Worm (Caenorhabditis elegans) whole organism, late embryonic: ENCODE measurements around the gene F44E5.5.
A peak's percentile ranks its signal among the peaks of the same experiment; 100 is the strongest.

Source experiments
- C08G9.2 ChIP-seq: sonication (generic microtip); optimal IDR thresholded peaks from 2 replicates; lab custom pipeline; 2016; ENCODE audit warnings: mild to moderate bottlenecking, missing genetic modification characterization, moderate library complexity, missing compliant biosample characterization
- K09A11.1 ChIP-seq: sonication (generic microtip); optimal IDR thresholded peaks from 2 replicates; lab custom pipeline; 2017; ENCODE audit warnings: antibody characterized with exemption, mild to moderate bottlenecking, missing genetic modification characterization, missing compliant biosample characterization; ENCODE audit not compliant: insufficient read depth
- T23F11.4 ChIP-seq: fragments of 200-800 bp; sonication (Bioruptor generic); optimal IDR thresholded peaks from 2 replicates; lab custom pipeline; 2018; ENCODE audit warnings: mild to moderate bottlenecking, missing genetic modification characterization, missing compliant biosample characterization
- ceh-14 ChIP-seq: sonication (generic microtip); optimal IDR thresholded peaks from 2 replicates; lab custom pipeline; 2016; ENCODE audit warnings: missing genotype, missing genetic modification characterization, missing compliant biosample characterization
- ceh-18 ChIP-seq: sonication (generic microtip); optimal IDR thresholded peaks from 2 replicates; lab custom pipeline; 2016; ENCODE audit warnings: missing genetic modification characterization, missing compliant biosample characterization
- ceh-19 ChIP-seq: fragments of 200-800 bp; sonication (Bioruptor generic); optimal IDR thresholded peaks from 2 replicates; lab custom pipeline; 2018; ENCODE audit warnings: mild to moderate bottlenecking, missing genetic modification characterization, missing compliant biosample characterization
- ceh-22 ChIP-seq: sonication (generic microtip); optimal IDR thresholded peaks from 2 replicates; lab custom pipeline; 2017; ENCODE audit warnings: missing biosample characterization, missing genetic modification characterization
- ceh-24 ChIP-seq: sonication (generic microtip); optimal IDR thresholded peaks from 2 replicates; lab custom pipeline; 2016; ENCODE audit warnings: mild to moderate bottlenecking, missing genetic modification characterization, missing compliant biosample characterization
- ceh-30 ChIP-seq: fragments of 150-350 bp; optimal IDR thresholded peaks from 2 replicates; lab custom pipeline; 2014; ENCODE audit warnings: missing biosample characterization, missing genetic modification characterization
- ceh-31 ChIP-seq: sonication (generic microtip); optimal IDR thresholded peaks from 2 replicates; lab custom pipeline; 2016; ENCODE audit warnings: missing genetic modification characterization, missing compliant biosample characterization
- ceh-34 ChIP-seq: sonication (generic microtip); optimal IDR thresholded peaks from 2 replicates; lab custom pipeline; 2016; ENCODE audit warnings: mild to moderate bottlenecking, missing genetic modification characterization, missing compliant biosample characterization
- ceh-48 ChIP-seq: sonication (generic microtip); optimal IDR thresholded peaks from 2 replicates; lab custom pipeline; 2016; ENCODE audit warnings: missing genetic modification characterization, inconsistent platforms, missing compliant biosample characterization
- dve-1 ChIP-seq: sonication (generic microtip); optimal IDR thresholded peaks from 2 replicates; lab custom pipeline; 2017; ENCODE audit warnings: antibody characterized with exemption, mild to moderate bottlenecking, missing genetic modification characterization, missing compliant biosample characterization
- ets-4 ChIP-seq: sonication (generic microtip); optimal IDR thresholded peaks from 2 replicates; lab custom pipeline; 2016; ENCODE audit warnings: missing genetic modification characterization, missing compliant biosample characterization
- hlh-13 ChIP-seq: fragments of 200-800 bp; sonication (Bioruptor generic); optimal IDR thresholded peaks from 2 replicates; lab custom pipeline; 2018; ENCODE audit warnings: mild to moderate bottlenecking, missing genetic modification characterization, missing compliant biosample characterization
- hlh-30 ChIP-seq: sonication (generic microtip); optimal IDR thresholded peaks from 2 replicates; lab custom pipeline; 2017; ENCODE audit warnings: antibody characterized with exemption, missing genetic modification characterization, missing compliant biosample characterization; ENCODE audit not compliant: insufficient read depth
- hlh-6 ChIP-seq: sonication (generic microtip); optimal IDR thresholded peaks from 2 replicates; lab custom pipeline; 2016; ENCODE audit warnings: missing genotype, missing genetic modification characterization, missing compliant biosample characterization
- lim-6 ChIP-seq: sonication (generic microtip); optimal IDR thresholded peaks from 2 replicates; lab custom pipeline; 2016; ENCODE audit warnings: missing genetic modification characterization, missing compliant biosample characterization
- lin-11 ChIP-seq: fragments of 200-800 bp; sonication (Bioruptor generic); optimal IDR thresholded peaks from 2 replicates; lab custom pipeline; 2018; ENCODE audit warnings: mild to moderate bottlenecking, missing genetic modification characterization, missing compliant biosample characterization
- nfya-1 ChIP-seq: sonication (generic microtip); optimal IDR thresholded peaks from 2 replicates; lab custom pipeline; 2017; ENCODE audit warnings: missing genetic modification characterization, mild to moderate bottlenecking, missing compliant biosample characterization, antibody characterized with exemption, moderate library complexity
- pag-3 ChIP-seq: sonication (generic microtip); optimal IDR thresholded peaks from 2 replicates; lab custom pipeline; 2016; ENCODE audit warnings: missing compliant biosample characterization, missing genetic modification characterization, borderline replicate concordance
- pqm-1 ChIP-seq: sonication (generic microtip); optimal IDR thresholded peaks from 2 replicates; lab custom pipeline; 2016; ENCODE audit warnings: missing genetic modification characterization, missing compliant biosample characterization
- pros-1 ChIP-seq: fragments of 150-350 bp; optimal IDR thresholded peaks from 2 replicates; lab custom pipeline; 2014; ENCODE audit warnings: missing biosample characterization, missing genetic modification reagents, missing genetic modification characterization
- rnt-1 ChIP-seq: sonication (generic microtip); optimal IDR thresholded peaks from 2 replicates; lab custom pipeline; 2016; ENCODE audit warnings: missing genetic modification characterization, missing compliant biosample characterization
- sox-2 ChIP-seq: fragments of 200-800 bp; sonication (Bioruptor generic); IDR thresholded peaks from 2 replicates; pipeline ENCODE4 v1.3.6; 2022; ENCODE audit warnings: missing genetic modification reagents, missing genetic modification characterization, missing compliant biosample characterization
- tbx-2 ChIP-seq: sonication (generic microtip); optimal IDR thresholded peaks from 2 replicates; lab custom pipeline; 2016; ENCODE audit warnings: missing genetic modification characterization, missing compliant biosample characterization
- unc-3 ChIP-seq, 2 experiments: fragments of 200-800 bp in 1 of 2; sonication (Bioruptor generic) in 1 of 2; sonication (generic microtip) in 1 of 2; conservative IDR thresholded peaks in 1 of 2; optimal IDR thresholded peaks in 1 of 2; 2 replicates each; pipeline versions ENCODE4 v1.3.6 to Lab custom; 2016 to 2022; ENCODE audit warnings: missing compliant biosample characterization in 2 of 2, missing genetic modification characterization in 2 of 2, missing genetic modification reagents in 1 of 2
- unc-42 ChIP-seq: sonication (generic microtip); optimal IDR thresholded peaks from 2 replicates; lab custom pipeline; 2016; ENCODE audit warnings: missing genotype, missing genetic modification characterization, missing compliant biosample characterization
- unc-55 ChIP-seq: sonication (generic microtip); optimal IDR thresholded peaks from 2 replicates; lab custom pipeline; 2017; ENCODE audit warnings: missing biosample characterization, missing genetic modification reagents, missing genetic modification characterization
- unc-86 ChIP-seq: sonication (generic microtip); optimal IDR thresholded peaks from 2 replicates; lab custom pipeline; 2016; ENCODE audit warnings: missing genetic modification characterization, missing compliant biosample characterization
- zip-5 ChIP-seq: sonication (generic microtip); optimal IDR thresholded peaks from 2 replicates; lab custom pipeline; 2016; ENCODE audit warnings: missing genetic modification characterization, missing compliant biosample characterization
- ztf-16 ChIP-seq: sonication (generic microtip); optimal IDR thresholded peaks from 2 replicates; lab custom pipeline; 2017; ENCODE audit warnings: missing genetic modification characterization, missing compliant biosample characterization

Gene F44E5.5

DNA sequence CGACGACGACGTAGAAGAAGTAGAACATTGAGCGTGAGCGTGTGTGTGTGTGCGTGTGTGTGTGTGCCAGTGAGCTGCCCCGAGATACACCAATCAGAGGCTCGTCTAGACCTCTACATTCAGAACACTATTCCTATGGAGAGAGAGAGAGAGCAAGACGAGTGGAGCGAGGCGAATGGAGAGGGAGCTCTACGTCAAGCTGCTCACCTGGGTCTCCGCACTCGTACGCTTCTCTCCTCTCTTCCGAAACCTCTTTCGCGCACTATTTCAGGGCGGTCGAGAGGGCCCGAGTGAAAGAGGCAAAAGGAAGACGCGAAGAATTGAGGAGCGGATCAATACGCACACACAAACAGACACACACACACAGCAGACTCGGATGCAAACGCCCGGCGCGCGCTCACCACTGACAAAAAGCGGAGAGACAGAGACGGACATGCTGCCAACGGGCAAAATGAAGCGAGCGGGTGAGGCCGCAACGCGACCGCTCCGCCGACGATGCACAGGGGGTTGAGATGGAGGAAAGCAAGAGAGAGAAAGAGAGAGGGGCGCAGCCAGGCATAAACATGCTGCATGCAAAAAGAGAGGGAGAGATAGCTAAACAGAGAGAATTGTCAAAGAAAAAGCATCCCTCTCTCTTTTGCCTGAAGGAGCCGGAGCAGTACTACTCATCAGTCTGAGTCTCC lies 9.8 kb upstream of the F44E5.5 start (continued):
- TF ChIP-seq T23F11.4 (GFP tag; lab: Kevin White, UChicago) (peak; percentile 5), ceh-48 (tag; lab: Kevin White, UChicago) (peak; percentile 93), ztf-16 (tag; lab: Kevin White, UChicago) (peak; percentile 55), pqm-1 (tag; lab: Kevin White, UChicago) (peak; percentile 28), K09A11.1 (tag; lab: Kevin White, UChicago) (no peak), lin-11 (tag; lab: Kevin White, UChicago) (peak; percentile 30), ceh-31 (tag; lab: Kevin White, UChicago) (peak; percentile 94), dve-1 (peak; percentile 77), ceh-34 (tag; lab: Kevin White, UChicago) (peak; percentile 94), hlh-30 (tag; lab: Kevin White, UChicago) (peak; percentile 68), zip-5 (tag; lab: Kevin White, UChicago) (peak; percentile 1), unc-86 (peak; percentile 44), hlh-6 (tag; lab: Kevin White, UChicago) (no peak), pros-1 (tag; lab: Kevin White, UChicago) (peak; percentile 69), ceh-24 (tag; lab: Kevin White, UChicago) (no peak), lim-6 (tag; lab: Kevin White, UChicago) (peak; percentile 13), ceh-22 (tag; lab: Kevin White, UChicago) (peak; percentile 53)

DNA sequence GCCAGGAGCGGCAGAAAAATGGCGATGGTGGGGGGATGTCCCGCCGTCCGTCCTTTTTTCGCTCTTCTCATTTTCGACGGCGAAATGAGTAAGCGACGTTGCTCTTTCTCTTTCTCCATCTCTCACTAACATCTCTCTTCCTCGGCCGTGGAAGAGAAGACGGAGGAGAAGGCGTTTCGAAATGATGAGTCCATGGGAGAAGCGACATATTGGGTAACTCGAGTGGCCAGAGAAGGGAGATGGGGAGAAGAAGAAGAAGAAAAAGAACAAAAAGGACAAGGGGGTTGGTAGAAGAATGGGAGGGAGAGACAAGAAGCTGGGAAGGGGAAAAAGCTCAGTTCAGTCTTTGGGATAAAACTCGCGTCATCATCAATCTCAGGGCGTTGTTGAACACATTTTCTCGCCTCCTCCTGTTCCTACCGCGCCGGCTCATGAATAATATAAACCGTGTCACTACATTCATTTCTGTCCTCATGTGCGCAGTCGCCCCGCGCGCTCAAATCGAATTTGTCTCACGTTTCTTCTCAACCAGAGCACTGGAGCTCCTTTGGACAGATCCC lies 7.8 kb upstream of the F44E5.5 start:
- TF ChIP-seq ceh-14 (tag; lab: Kevin White, UChicago), result peak; percentile 35
- TF ChIP-seq ceh-18, result peak; percentile 18
- peak; percentile 50 for TF ChIP-seq tbx-2 (tag; lab: Kevin White, UChicago)
- peak; percentile 4 for TF ChIP-seq rnt-1 (tag; lab: Kevin White, UChicago)
- peak; percentile 75 for TF ChIP-seq unc-42
- peak; percentile 37 for TF ChIP-seq C08G9.2 (tag; lab: Kevin White, UChicago)
- no peak for TF ChIP-seq ets-4 (tag; lab: Kevin White, UChicago)
- no peak for TF ChIP-seq sox-2 (GFP tag; lab: Robert Waterston, UW)
- peak; percentile 46 for TF ChIP-seq nfya-1 (tag; lab: Kevin White, UChicago)
- peak; percentile 31 for TF ChIP-seq lim-6 (tag; lab: Kevin White, UChicago)
- peak; percentile 79 for TF ChIP-seq ceh-34 (tag; lab: Kevin White, UChicago)
- no peak for TF ChIP-seq hlh-6 (tag; lab: Kevin White, UChicago)
- peak; percentile 47 for TF ChIP-seq unc-55
- TF ChIP-seq pag-3 (tag; lab: Kevin White, UChicago), result peak; percentile 27
- TF ChIP-seq ceh-19 (GFP tag; lab: Kevin White, UChicago), result peak; percentile 60
- TF ChIP-seq hlh-13 (GFP tag; lab: Kevin White, UChicago), result no peak
- TF ChIP-seq pqm-1 (tag; lab: Kevin White, UChicago), result no peak

DNA sequence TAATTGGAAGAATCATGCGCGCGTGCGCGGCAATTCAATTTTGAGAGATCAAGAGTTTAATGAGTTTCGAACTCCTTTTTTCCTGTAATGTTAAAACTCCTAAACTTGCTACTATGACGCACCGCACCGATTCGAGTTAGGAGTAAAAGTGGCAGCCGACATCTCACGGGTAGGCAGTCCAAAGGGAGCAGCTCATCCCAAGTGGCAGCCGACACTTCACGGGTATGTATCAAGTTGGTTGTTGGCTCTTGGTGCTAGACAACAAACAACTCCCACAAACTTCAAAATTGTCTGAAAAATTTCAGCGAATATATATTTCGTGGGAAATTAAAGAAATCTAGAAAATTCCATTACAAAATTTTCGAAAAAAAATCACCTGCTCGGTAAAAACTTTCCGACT lies 6.3 kb upstream of the F44E5.5 start:
- TF ChIP-seq K09A11.1 (tag; lab: Kevin White, UChicago), result no peak
- peak; percentile 28 for TF ChIP-seq unc-42

DNA sequence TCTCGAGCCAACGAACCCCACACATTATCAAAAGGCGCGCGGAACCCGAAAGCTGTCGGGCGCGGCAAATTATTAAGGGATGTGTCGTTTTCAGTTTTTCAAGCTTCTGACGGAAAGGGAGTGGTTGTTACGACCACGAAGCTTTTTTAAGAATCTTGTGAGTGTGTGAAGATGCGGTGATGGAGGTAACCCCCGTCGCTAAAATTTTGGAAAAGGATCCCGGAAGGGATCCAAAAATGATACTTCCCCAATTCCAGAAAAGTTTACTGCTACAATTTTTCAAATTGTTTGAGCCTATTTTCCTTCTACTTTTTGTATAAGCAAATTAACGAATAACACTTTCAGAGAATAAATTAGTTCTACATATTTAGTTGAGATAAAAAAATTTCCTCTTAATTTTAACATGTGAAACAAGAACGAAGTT lies 2.8 kb upstream of the F44E5.5 start:
- no peak for TF ChIP-seq unc-3 (GFP tag; conservative IDR thresholded peaks at IDR 0.05; lab: Robert Waterston, UW)
- no peak for TF ChIP-seq unc-3 (tag; optimal IDR thresholded peaks at IDR 0.05; lab: Kevin White, UChicago)
- peak; percentile 96 for TF ChIP-seq ceh-30 (tag; lab: Kevin White, UChicago)
